Worm (Caenorhabditis elegans) whole organism, L3 larva: ENCODE measurements around the gene ZK84.4.

Source experiments
- R02D3.7 ChIP-seq: fragments of 150-350 bp; optimal IDR thresholded peaks from 2 replicates; lab custom pipeline; 2014; ENCODE audit warnings: missing biosample characterization, missing genetic modification characterization
- ZK546.5 ChIP-seq: sonication (generic microtip); optimal IDR thresholded peaks from 2 replicates; lab custom pipeline; 2017; ENCODE audit warnings: missing biosample characterization, missing genetic modification characterization
- aly-2 ChIP-seq: fragments of 150-350 bp; optimal IDR thresholded peaks from 2 replicates; lab custom pipeline; 2014; ENCODE audit warnings: missing biosample characterization, missing genetic modification characterization
- ama-1 ChIP-seq: fragments of 150-350 bp; optimal IDR thresholded peaks from 2 replicates; lab custom pipeline; 2018
- ceh-16 ChIP-seq: sonication (generic microtip); optimal IDR thresholded peaks from 2 replicates; lab custom pipeline; 2017; ENCODE audit warnings: missing biosample characterization, missing genetic modification characterization
- ceh-28 ChIP-seq: fragments of 150-350 bp; optimal IDR thresholded peaks from 2 replicates; lab custom pipeline; 2014; ENCODE audit warnings: missing biosample characterization, missing genetic modification reagents, missing genetic modification characterization
- ceh-82 ChIP-seq: fragments of 150-350 bp; optimal IDR thresholded peaks from 2 replicates; lab custom pipeline; 2014; ENCODE audit warnings: missing biosample characterization, missing genetic modification characterization
- ceh-9 ChIP-seq: sonication (generic microtip); optimal IDR thresholded peaks from 2 replicates; lab custom pipeline; 2018; ENCODE audit warnings: missing biosample characterization, missing genetic modification characterization
- daf-12 ChIP-seq: fragments of 150-350 bp; optimal IDR thresholded peaks from 2 replicates; lab custom pipeline; 2014; ENCODE audit warnings: missing biosample characterization, missing genetic modification reagents, missing genetic modification characterization
- egl-27 ChIP-seq: sonication (generic microtip); optimal IDR thresholded peaks from 4 replicates; lab custom pipeline; 2017; ENCODE audit warnings: missing biosample characterization, missing genetic modification reagents, missing genetic modification characterization
- egl-5 ChIP-seq: fragments of 150-350 bp; optimal IDR thresholded peaks from 2 replicates; lab custom pipeline; 2017; ENCODE audit warnings: missing biosample characterization, missing genetic modification reagents, missing genetic modification characterization, inconsistent platforms
- elt-1 ChIP-seq: fragments of 150-350 bp; optimal IDR thresholded peaks from 2 replicates; lab custom pipeline; 2014; ENCODE audit warnings: missing biosample characterization, missing genetic modification characterization
- elt-2 ChIP-seq: sonication (generic microtip); optimal IDR thresholded peaks from 2 replicates; lab custom pipeline; 2016; ENCODE audit warnings: missing genetic modification reagents, mild to moderate bottlenecking, missing genetic modification characterization, missing compliant biosample characterization
- elt-3 ChIP-seq, 3 experiments: fragments of 150-350 bp in 1 of 3; sonication (generic microtip) in 2 of 3; optimal IDR thresholded peaks; 2 replicates in 2 of 3; 4 replicates in 1 of 3; lab custom pipeline; 2014 to 2017; ENCODE audit warnings: missing biosample characterization in 3 of 3, missing genetic modification characterization in 3 of 3
- eor-1 ChIP-seq, 2 experiments: fragments of 150-350 bp; optimal IDR thresholded peaks; 2 replicates each; lab custom pipeline; 2014 to 2018; ENCODE audit warnings: missing biosample characterization in 2 of 2, missing genetic modification characterization in 2 of 2
- fkh-10 ChIP-seq: sonication (generic microtip); optimal IDR thresholded peaks from 2 replicates; lab custom pipeline; 2017; ENCODE audit warnings: missing biosample characterization, missing genetic modification reagents, missing genetic modification characterization
- fkh-2 ChIP-seq: fragments of 150-350 bp; optimal IDR thresholded peaks from 2 replicates; lab custom pipeline; 2014; ENCODE audit warnings: missing biosample characterization, missing genetic modification reagents, missing genetic modification characterization
- fos-1 ChIP-seq: fragments of 150-350 bp; optimal IDR thresholded peaks from 2 replicates; lab custom pipeline; 2014; ENCODE audit warnings: missing biosample characterization, missing genetic modification characterization
- hmg-11 ChIP-seq: sonication (generic microtip); optimal IDR thresholded peaks from 2 replicates; lab custom pipeline; 2016; ENCODE audit warnings: missing genetic modification characterization, missing compliant biosample characterization
- jun-1 ChIP-seq: fragments of 150-350 bp; optimal IDR thresholded peaks from 2 replicates; lab custom pipeline; 2014; ENCODE audit warnings: missing biosample characterization, missing genetic modification reagents, missing genetic modification characterization
- lin-15B ChIP-seq: fragments of 150-350 bp; optimal IDR thresholded peaks from 2 replicates; lab custom pipeline; 2014; ENCODE audit warnings: missing biosample characterization, missing genetic modification characterization
- lin-39 ChIP-seq: fragments of 150-350 bp; optimal IDR thresholded peaks from 2 replicates; lab custom pipeline; 2018; ENCODE audit warnings: missing biosample characterization, missing genetic modification reagents, missing genetic modification characterization
- lsy-12 ChIP-seq: sonication (generic microtip); optimal IDR thresholded peaks from 2 replicates; lab custom pipeline; 2016; ENCODE audit warnings: mild to moderate bottlenecking, missing genetic modification characterization, missing compliant biosample characterization
- mml-1 ChIP-seq: fragments of 150-350 bp; sonication (generic microtip); optimal IDR thresholded peaks from 3 replicates; lab custom pipeline; 2014; ENCODE audit warnings: missing biosample characterization, missing genetic modification characterization
- nfya-1 ChIP-seq: sonication (generic microtip); optimal IDR thresholded peaks from 2 replicates; lab custom pipeline; 2017; ENCODE audit warnings: missing genetic modification characterization, mild to moderate bottlenecking, missing compliant biosample characterization, antibody characterized with exemption, moderate library complexity; ENCODE audit not compliant: insufficient read depth
- nhr-11 ChIP-seq: fragments of 150-350 bp; optimal IDR thresholded peaks from 2 replicates; lab custom pipeline; 2014; ENCODE audit warnings: missing biosample characterization, missing genetic modification characterization
- nhr-12 ChIP-seq: fragments of 150-350 bp; optimal IDR thresholded peaks from 2 replicates; lab custom pipeline; 2014; ENCODE audit warnings: missing biosample characterization, missing genetic modification characterization
- nhr-23 ChIP-seq: fragments of 150-350 bp; optimal IDR thresholded peaks from 2 replicates; lab custom pipeline; 2014; ENCODE audit warnings: missing biosample characterization, missing genetic modification reagents, missing genetic modification characterization
- nhr-237 ChIP-seq: fragments of 150-350 bp; optimal IDR thresholded peaks from 2 replicates; lab custom pipeline; 2014; ENCODE audit warnings: missing biosample characterization, missing genetic modification characterization
- nhr-25 ChIP-seq: sonication (generic microtip); optimal IDR thresholded peaks from 2 replicates; lab custom pipeline; 2017; ENCODE audit warnings: missing biosample characterization, missing genetic modification characterization
- nhr-28 ChIP-seq: fragments of 150-350 bp; optimal IDR thresholded peaks from 2 replicates; lab custom pipeline; 2014; ENCODE audit warnings: missing biosample characterization, missing genetic modification characterization
- nhr-43 ChIP-seq: sonication (generic microtip); optimal IDR thresholded peaks from 2 replicates; lab custom pipeline; 2016; ENCODE audit warnings: mild to moderate bottlenecking, missing genetic modification characterization, missing compliant biosample characterization; ENCODE audit not compliant: poor library complexity, severe bottlenecking
- nhr-76 ChIP-seq: fragments of 150-350 bp; sonication (generic microtip); optimal IDR thresholded peaks from 5 replicates; lab custom pipeline; 2014; ENCODE audit warnings: missing biosample characterization, missing genetic modification characterization
- nhr-77 ChIP-seq: fragments of 150-350 bp; optimal IDR thresholded peaks from 2 replicates; lab custom pipeline; 2014; ENCODE audit warnings: missing biosample characterization, missing genetic modification characterization
- pha-4 ChIP-seq: fragments of 150-350 bp; optimal IDR thresholded peaks from 2 replicates; lab custom pipeline; 2014; ENCODE audit warnings: missing biosample characterization, missing genetic modification reagents, missing genetic modification characterization
- pqm-1 ChIP-seq: fragments of 150-350 bp; optimal IDR thresholded peaks from 2 replicates; lab custom pipeline; 2017; ENCODE audit warnings: missing biosample characterization, missing genetic modification characterization, inconsistent platforms
- sea-2 ChIP-seq: fragments of 150-350 bp; sonication (generic microtip); optimal IDR thresholded peaks from 4 replicates; lab custom pipeline; 2014; ENCODE audit warnings: missing biosample characterization, missing genetic modification reagents, missing genetic modification characterization
- skn-1 ChIP-seq: fragments of 150-350 bp; optimal IDR thresholded peaks from 2 replicates; lab custom pipeline; 2014; ENCODE audit warnings: missing biosample characterization, missing genetic modification characterization
- snpc-4 ChIP-seq: fragments of 150-350 bp; optimal IDR thresholded peaks from 2 replicates; lab custom pipeline; 2014; ENCODE audit warnings: missing biosample characterization, missing genetic modification characterization
- tbx-2 ChIP-seq: sonication (generic microtip); optimal IDR thresholded peaks from 2 replicates; lab custom pipeline; 2016; ENCODE audit warnings: mild to moderate bottlenecking, missing genetic modification characterization, missing compliant biosample characterization
- unc-62 ChIP-seq: fragments of 150-350 bp; sonication (generic microtip); optimal IDR thresholded peaks from 4 replicates; lab custom pipeline; 2014; ENCODE audit warnings: missing biosample characterization, missing genetic modification reagents, missing genetic modification characterization
- zag-1 ChIP-seq: fragments of 150-350 bp; optimal IDR thresholded peaks from 2 replicates; lab custom pipeline; 2014; ENCODE audit warnings: missing biosample characterization, missing genetic modification characterization
- ztf-11 ChIP-seq: fragments of 150-350 bp; optimal IDR thresholded peaks from 2 replicates; lab custom pipeline; 2014; ENCODE audit warnings: missing biosample characterization, missing genetic modification characterization
- ztf-4 ChIP-seq: fragments of 150-350 bp; optimal IDR thresholded peaks from 2 replicates; lab custom pipeline; 2014; ENCODE audit warnings: missing biosample characterization, missing genetic modification characterization

ZK84.4 gene

DNA sequence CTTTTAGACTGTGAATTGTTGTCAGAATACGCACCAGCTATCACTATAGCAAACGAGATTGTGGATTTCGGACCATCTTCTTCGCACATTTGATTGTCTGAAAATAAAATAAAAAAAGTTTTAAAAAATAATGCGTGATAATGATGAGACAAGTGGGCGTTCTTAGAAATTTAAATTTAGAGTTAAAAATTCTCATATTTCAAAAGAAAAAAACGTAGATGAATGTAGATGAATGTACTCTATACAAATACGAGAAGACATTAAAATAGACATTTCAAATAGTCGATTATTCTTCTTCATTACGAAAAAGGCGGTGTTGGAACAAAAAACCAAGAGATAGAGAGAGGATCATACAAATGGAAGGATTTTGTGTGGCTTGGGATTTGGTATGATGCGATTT, 33.9 kb downstream of the ZK84.4 start, which contains the start of gene B0034.5:
Gene B0034.5, minus strand, starts transcription at position 101 of the 400 bp plus-strand sequence.
- no peak for TF ChIP-seq egl-27 (tag; lab: Kevin White, UChicago)
- no peak for TF ChIP-seq lin-15B (tag; lab: Kevin White, UChicago)
- TF ChIP-seq skn-1 (tag; lab: Kevin White, UChicago), result no peak
- no peak for TF ChIP-seq eor-1 (tag; optimal IDR thresholded peaks at IDR 0.05; lab: Kevin White, UChicago)
- TF ChIP-seq egl-5 (tag; lab: Kevin White, UChicago), result no peak
- no peak for TF ChIP-seq ama-1
- no peak for TF ChIP-seq fkh-10 (GFP tag; lab: Kevin White, UChicago)
- no peak for TF ChIP-seq nhr-237
- no peak for TF ChIP-seq jun-1 (tag; lab: Kevin White, UChicago)
- TF ChIP-seq zag-1 (tag; lab: Kevin White, UChicago), result no peak
- TF ChIP-seq elt-3 (tag; optimal IDR thresholded peaks at IDR 0.05; lab: Kevin White, UChicago), result no peak
- TF ChIP-seq nhr-12 (tag; lab: Kevin White, UChicago), result no peak
- TF ChIP-seq ztf-4 (tag; lab: Kevin White, UChicago), result no peak
- TF ChIP-seq ztf-11, result no peak
- TF ChIP-seq ceh-82 (tag; lab: Kevin White, UChicago), result no peak
- TF ChIP-seq elt-1 (tag; lab: Kevin White, UChicago), result no peak
- no peak for TF ChIP-seq sea-2
- no peak for TF ChIP-seq nhr-43
- TF ChIP-seq ZK546.5, result no peak
- TF ChIP-seq, all 47 proteins: peak for 0

DNA sequence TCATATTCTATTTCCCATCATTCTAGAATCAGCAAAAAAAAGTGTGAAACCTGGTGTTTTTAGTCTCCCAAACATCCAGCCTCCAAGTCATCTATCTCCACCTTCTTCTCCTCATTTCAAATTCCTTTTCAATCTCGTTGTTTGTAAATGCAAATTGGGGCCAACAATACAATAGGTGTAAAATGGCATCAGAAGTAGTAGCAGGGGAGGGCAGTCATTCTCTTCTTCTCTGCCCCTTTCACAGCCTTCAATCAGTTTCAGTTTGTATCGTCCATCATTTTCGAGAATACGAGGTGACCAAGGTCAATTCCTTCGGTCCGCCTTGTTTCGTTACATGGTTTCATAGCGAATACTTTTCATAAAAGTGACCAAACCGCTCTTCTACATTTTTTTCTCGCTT, 39.5 kb downstream of the ZK84.4 start, which contains the start of gene B0034.4:
Gene B0034.4, minus strand, starts transcription at position 229 of the 400 bp plus-strand sequence.
- TF ChIP-seq pqm-1 (tag; lab: Kevin White, UChicago), result no peak
- peak; percentile 21 for TF ChIP-seq nhr-25

ce11 chrII:5968037-5968436, 40.8 kb downstream of the ZK84.4 start, which contains the start of gene B0034.1:
Gene B0034.1, plus strand, starts transcription at chrII:5968337.
- TF ChIP-seq ceh-9 (tag; lab: Kevin White, UChicago) (no peak), ama-1 (no peak), nhr-28 (tag; lab: Kevin White, UChicago) (no peak), nhr-77 (tag; lab: Kevin White, UChicago) (no peak)

DNA sequence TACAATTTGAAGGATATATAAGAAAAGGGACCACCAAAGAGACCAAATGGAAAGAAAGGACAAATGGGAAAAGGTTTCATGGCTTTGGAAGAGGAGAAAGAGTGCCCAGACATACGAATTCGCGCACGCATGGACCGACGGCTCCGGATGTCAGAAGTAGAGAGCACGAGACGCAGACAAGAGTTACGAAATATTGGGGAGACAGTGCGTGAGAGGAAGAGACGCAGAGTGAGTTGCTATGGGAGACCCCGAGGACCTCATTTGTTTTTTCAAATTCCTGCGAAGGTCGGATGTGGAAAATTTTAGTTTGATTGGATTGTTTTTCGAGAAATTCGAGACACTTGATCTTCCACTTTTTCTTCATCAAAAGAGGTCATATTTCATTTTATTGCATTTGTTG, 42.1 kb downstream of the ZK84.4 start:
- TF ChIP-seq lsy-12 (tag; lab: Kevin White, UChicago) (no peak), fos-1 (tag; lab: Kevin White, UChicago) (no peak), pqm-1 (tag; lab: Kevin White, UChicago) (no peak), zag-1 (tag; lab: Kevin White, UChicago) (no peak), tbx-2 (tag; lab: Kevin White, UChicago) (no peak), nhr-76 (tag; lab: Kevin White, UChicago) (no peak), skn-1 (tag; lab: Kevin White, UChicago) (no peak), elt-3 (tag; optimal IDR thresholded peaks at IDR 0.05; lab: Kevin White, UChicago) (no peak), ceh-28 (tag; lab: Kevin White, UChicago) (no peak), nhr-28 (tag; lab: Kevin White, UChicago) (no peak), lin-15B (tag; lab: Kevin White, UChicago) (no peak), nfya-1 (peak; percentile 60), elt-1 (tag; lab: Kevin White, UChicago) (no peak), fkh-2 (no peak), nhr-77 (tag; lab: Kevin White, UChicago) (no peak), nhr-12 (tag; lab: Kevin White, UChicago) (no peak), ama-1 (no peak), ceh-9 (tag; lab: Kevin White, UChicago) (no peak), nhr-25 (no peak), nhr-237 (no peak), ZK546.5 (no peak), ceh-82 (tag; lab: Kevin White, UChicago) (no peak), eor-1 (tag; optimal IDR thresholded peaks at IDR 0.05; lab: Kevin White, UChicago) (no peak), nhr-43 (no peak), jun-1 (tag; lab: Kevin White, UChicago) (no peak), lin-39 (tag; lab: Kevin White, UChicago) (peak; percentile 57), pha-4 (tag; lab: Kevin White, UChicago) (no peak), ceh-16 (tag; lab: Kevin White, UChicago) (no peak), nhr-23 (no peak), ztf-11 (no peak), egl-27 (tag; lab: Kevin White, UChicago) (no peak), elt-2 (tag; lab: Kevin White, UChicago) (no peak), daf-12 (tag; lab: Kevin White, UChicago) (no peak), R02D3.7 (tag; lab: Kevin White, UChicago) (no peak), hmg-11 (tag; lab: Kevin White, UChicago) (no peak), ztf-4 (tag; lab: Kevin White, UChicago) (no peak), nhr-11 (tag; lab: Kevin White, UChicago) (no peak), snpc-4 (peak; percentile 78), unc-62 (GFP tag; lab: Kevin White, UChicago) (no peak), egl-5 (tag; lab: Kevin White, UChicago) (peak; percentile 28), mml-1 (tag; lab: Kevin White, UChicago) (no peak), aly-2 (tag; lab: Kevin White, UChicago) (no peak), fkh-10 (GFP tag; lab: Kevin White, UChicago) (peak; percentile 7)
